Fruit fly (Drosophila melanogaster) Kc167 (cell line): ENCODE results near the gene CG5235.

ENCODE experiments used
- h ChIP-seq: fragments of >200 bp; optimal IDR thresholded peaks from 3 replicates; lab custom pipeline; 2018; ENCODE audit warnings: missing external identifiers
- insv ChIP-seq: fragments of >200 bp; optimal IDR thresholded peaks from 3 replicates; lab custom pipeline; 2018; ENCODE audit warnings: missing external identifiers
- psq ChIP-seq: fragments of >200 bp; optimal IDR thresholded peaks from 2 replicates; lab custom pipeline; 2017; ENCODE audit warnings: missing external identifiers

dm6 chr3L:16132067-16132418 is 41.9 kb upstream of the CG5235 start:
- TF ChIP-seq psq (lab: Kevin White, UChicago) (no peak), h (lab: Kevin White, UChicago) (no peak), insv (lab: Kevin White, UChicago) (no peak)
